Worm (Caenorhabditis elegans): ENCODE results near the gene best-12.

best-12 gene

ce11 chrV:16058872-16059271, 9.6 kb downstream of the best-12 start, which contains the start of gene F14H3.6:
F14H3.6 (minus strand) TSS chrV:16058893.
- TF ChIP-seq che-1 (tag; optimal IDR thresholded peaks at IDR 0.05) (no peak), ceh-19 (GFP tag; optimal IDR thresholded peaks at IDR 0.05) (no peak), sox-4 (tag; optimal IDR thresholded peaks at IDR 0.05) (no peak), rnt-1 (tag; optimal IDR thresholded peaks at IDR 0.05) (no peak), nhr-11 (tag; optimal IDR thresholded peaks at IDR 0.05) (no peak), hlh-6 (tag; optimal IDR thresholded peaks at IDR 0.05) (no peak), unc-42 (tag; optimal IDR thresholded peaks at IDR 0.05) (no peak), ceh-48 (tag; optimal IDR thresholded peaks at IDR 0.05) (no peak), ama-1 (optimal IDR thresholded peaks at IDR 0.05) (no peak), odd-2 (tag; optimal IDR thresholded peaks at IDR 0.05) (no peak), ref-2 (tag; optimal IDR thresholded peaks at IDR 0.05) (no peak), ceh-45 (GFP tag; IDR thresholded peaks at IDR 0.05) (no peak)

DNA sequence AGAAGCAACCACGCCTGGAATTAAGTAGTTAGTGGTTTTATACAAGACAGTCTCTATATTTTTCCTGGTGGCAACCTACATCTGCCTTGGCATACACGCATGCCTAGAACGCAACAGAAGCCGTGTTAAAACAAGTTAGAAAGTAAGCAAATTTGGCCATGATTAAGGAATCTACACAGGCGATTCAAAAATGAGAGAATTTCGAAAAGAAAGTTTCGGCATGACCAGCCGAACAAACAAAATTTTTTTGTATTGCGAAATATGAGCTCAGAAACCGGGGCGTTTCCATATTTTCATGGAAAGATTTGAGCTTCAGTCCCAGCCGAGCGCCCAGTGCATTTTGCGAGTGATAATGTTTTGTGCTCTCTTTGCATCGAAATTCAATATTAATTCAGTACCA, 10.9 kb downstream of the best-12 start, which contains the start of gene F14H3.15:
TSS of gene F14H3.15 (minus strand) at position 101 of the 400 bp plus-strand sequence.
- TF ChIP-seq ceh-31 (tag; optimal IDR thresholded peaks at IDR 0.05), result no peak
- TF ChIP-seq ttx-3 (tag; optimal IDR thresholded peaks at IDR 0.05), result no peak
- no peak for TF ChIP-seq sox-4 (tag; optimal IDR thresholded peaks at IDR 0.05)

DNA sequence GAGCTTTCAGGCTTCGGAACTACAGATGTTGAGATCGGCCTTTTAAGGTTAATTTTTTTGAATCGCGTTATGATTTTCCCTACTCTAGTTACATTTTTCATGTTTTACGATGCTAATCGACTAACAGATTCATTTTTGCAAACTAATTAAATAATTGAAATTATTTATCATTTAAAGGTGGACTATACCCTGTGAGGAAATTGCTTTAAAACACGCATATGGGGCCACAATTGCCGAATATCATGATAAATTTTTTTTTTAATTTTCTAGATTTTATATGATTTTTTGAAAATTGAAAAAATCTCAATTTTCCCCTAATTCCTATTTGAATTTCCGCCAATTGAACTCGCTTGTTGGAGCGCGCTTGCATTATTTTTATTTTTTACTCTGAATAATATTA, 12.7 kb downstream of the best-12 start, which contains the start of gene fbxa-100:
TSS of gene fbxa-100 (minus strand) at position 101 of the 400 bp plus-strand sequence.
- TF ChIP-seq unc-42 (tag; optimal IDR thresholded peaks at IDR 0.05), result no peak
- TF ChIP-seq hlh-30 (tag; optimal IDR thresholded peaks at IDR 0.05; ENCODE audit: insufficient read depth), result no peak
- TF ChIP-seq pat-9 (tag; optimal IDR thresholded peaks at IDR 0.05), result no peak
- TF ChIP-seq mec-3 (tag; optimal IDR thresholded peaks at IDR 0.05; ENCODE audit: borderline replicate concordance), result no peak
- TF ChIP-seq syd-9 (tag; optimal IDR thresholded peaks at IDR 0.05), result no peak

DNA sequence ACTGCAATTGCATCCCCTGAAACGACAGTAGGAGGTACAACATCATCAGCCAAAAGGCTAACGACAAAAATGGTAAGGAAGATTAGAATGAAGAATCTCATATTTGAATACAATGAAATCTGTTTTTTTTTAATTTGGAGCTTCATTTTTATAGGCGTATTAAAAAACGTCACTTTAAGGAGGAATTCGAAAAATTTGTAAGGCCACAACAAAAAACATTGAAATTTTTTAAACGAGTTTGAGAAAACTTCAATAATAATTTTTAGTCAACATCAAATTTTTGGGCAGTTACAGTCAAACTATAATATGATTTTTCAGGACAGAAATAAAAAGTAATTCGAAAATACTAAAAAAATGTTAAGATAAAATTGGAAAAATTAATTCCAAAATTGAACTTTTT, 13.5 kb downstream of the best-12 start, which contains the start of gene F14H3.14:
TSS of gene F14H3.14 (minus strand) at position 101 of the 400 bp plus-strand sequence.
- TF ChIP-seq hlh-30 (tag; optimal IDR thresholded peaks at IDR 0.05; ENCODE audit: insufficient read depth) (no peak), fkh-10 (GFP tag; optimal IDR thresholded peaks at IDR 0.05) (no peak), eyg-1 (tag; optimal IDR thresholded peaks at IDR 0.05) (no peak)

- TF ChIP-seq elt-2 (tag; optimal IDR thresholded peaks at IDR 0.05), result peak; percentile 4
- no peak for TF ChIP-seq tbx-7 (tag; optimal IDR thresholded peaks at IDR 0.05)
Measured at ce11 chrV:16068938-16069337, 19.7 kb downstream of the best-12 start, which contains the start of gene cyp-35D1. cyp-35D1 (plus strand) TSS chrV:16069238.

- TF ChIP-seq elt-2 (tag; optimal IDR thresholded peaks at IDR 0.05) (peak; percentile 52), ref-2 (tag; optimal IDR thresholded peaks at IDR 0.05) (no peak)
Measured at ce11 chrV:16071167-16071566, 21.9 kb downstream of the best-12 start, which contains the start of gene nhr-176. nhr-176 (plus strand) TSS chrV:16071325.

ce11 chrV:16073856-16074255, 24.6 kb downstream of the best-12 start, which contains the start of gene srj-10:
srj-10 (minus strand) TSS chrV:16073956.
- TF ChIP-seq ceh-24 (tag; optimal IDR thresholded peaks at IDR 0.05) (no peak), ttx-3 (tag; optimal IDR thresholded peaks at IDR 0.05) (no peak), elt-2 (tag; optimal IDR thresholded peaks at IDR 0.05) (no peak), gmeb-2 (tag; optimal IDR thresholded peaks at IDR 0.05) (no peak), pqm-1 (tag; optimal IDR thresholded peaks at IDR 0.05) (no peak), ama-1 (optimal IDR thresholded peaks at IDR 0.05) (no peak), ceh-48 (tag; optimal IDR thresholded peaks at IDR 0.05) (no peak), sox-4 (tag; optimal IDR thresholded peaks at IDR 0.05) (no peak), ahr-1 (tag; optimal IDR thresholded peaks at IDR 0.05) (no peak), ceh-30 (tag; optimal IDR thresholded peaks at IDR 0.05) (no peak), K09A11.1 (tag; optimal IDR thresholded peaks at IDR 0.05; ENCODE audit: insufficient read depth) (no peak), ceh-34 (tag; optimal IDR thresholded peaks at IDR 0.05) (no peak), nhr-232 (tag; optimal IDR thresholded peaks at IDR 0.05) (no peak), ceh-22 (tag; optimal IDR thresholded peaks at IDR 0.05) (no peak), ceh-19 (GFP tag; optimal IDR thresholded peaks at IDR 0.05) (no peak), madf-2 (tag; optimal IDR thresholded peaks at IDR 0.05) (no peak), eyg-1 (tag; optimal IDR thresholded peaks at IDR 0.05) (no peak), rnt-1 (tag; optimal IDR thresholded peaks at IDR 0.05) (no peak), tbx-7 (tag; optimal IDR thresholded peaks at IDR 0.05) (no peak), zip-5 (tag; optimal IDR thresholded peaks at IDR 0.05) (no peak)

Measured in whole organism, late embryonic.